Worm (Caenorhabditis elegans) whole organism, L1 larva: ENCODE data around the gene nspc-1.

Experiments
- aha-1 ChIP-seq: fragments of 150-350 bp; optimal IDR thresholded peaks from 2 replicates; lab custom pipeline; 2014; ENCODE audit warnings: missing biosample characterization, missing genetic modification characterization
- aly-2 ChIP-seq: fragments of 150-350 bp; optimal IDR thresholded peaks from 2 replicates; lab custom pipeline; 2014; ENCODE audit warnings: missing biosample characterization, missing genetic modification characterization
- ceh-63 ChIP-seq: fragments of 200-800 bp; sonication (Bioruptor generic); optimal IDR thresholded peaks from 2 replicates; lab custom pipeline; 2018; ENCODE audit warnings: mild to moderate bottlenecking, missing genetic modification characterization, missing compliant biosample characterization
- ceh-8 ChIP-seq: fragments of 200-800 bp; sonication (Bioruptor generic); optimal IDR thresholded peaks from 2 replicates; lab custom pipeline; 2018; ENCODE audit warnings: mild to moderate bottlenecking, missing genetic modification characterization, moderate library complexity, missing compliant biosample characterization
- ceh-90 ChIP-seq: sonication (generic microtip); optimal IDR thresholded peaks from 2 replicates; lab custom pipeline; 2016; ENCODE audit warnings: missing genetic modification characterization, missing compliant biosample characterization
- efl-1 ChIP-seq, 4 experiments: fragments of 150-350 bp; optimal IDR thresholded peaks in 3 of 4; peaks in 1 of 4; 1 replicate in 1 of 4; 2 replicates in 3 of 4; lab custom pipeline; 2014; ENCODE audit warnings: missing biosample characterization in 2 of 4, missing genetic modification characterization in 2 of 4, missing genetic modification reagents in 2 of 4
- efl-3 ChIP-seq: fragments of 200-800 bp; sonication (Bioruptor generic); optimal IDR thresholded peaks from 2 replicates; lab custom pipeline; 2018; ENCODE audit warnings: mild to moderate bottlenecking, missing genetic modification characterization, missing compliant biosample characterization
- elt-2 ChIP-seq: sonication (generic microtip); optimal IDR thresholded peaks from 2 replicates; lab custom pipeline; 2016; ENCODE audit warnings: missing genetic modification characterization, mild to moderate bottlenecking, inconsistent platforms, missing compliant biosample characterization, missing genetic modification reagents
- fkh-10 ChIP-seq: sonication (generic microtip); optimal IDR thresholded peaks from 2 replicates; lab custom pipeline; 2017; ENCODE audit warnings: missing biosample characterization, missing genetic modification reagents, missing genetic modification characterization
- fkh-8 ChIP-seq: sonication (generic microtip); optimal IDR thresholded peaks from 2 replicates; lab custom pipeline; 2016; ENCODE audit warnings: mild to moderate bottlenecking, missing genetic modification characterization, missing compliant biosample characterization
- grh-1 ChIP-seq: fragments of 200-800 bp; sonication (Bioruptor generic); IDR thresholded peaks from 2 replicates; pipeline ENCODE4 v1.3.6; 2022; ENCODE audit warnings: missing genetic modification reagents, missing genetic modification characterization, missing compliant biosample characterization
- hpl-2 ChIP-seq: fragments of 150-350 bp; optimal IDR thresholded peaks from 2 replicates; lab custom pipeline; 2014; ENCODE audit warnings: missing biosample characterization, missing genetic modification reagents, missing genetic modification characterization
- irx-1 ChIP-seq: sonication (generic microtip); optimal IDR thresholded peaks from 2 replicates; lab custom pipeline; 2016; ENCODE audit warnings: missing genetic modification characterization, missing compliant biosample characterization
- lin-13 ChIP-seq: fragments of 150-350 bp; optimal IDR thresholded peaks from 2 replicates; lab custom pipeline; 2014; ENCODE audit warnings: missing biosample characterization, missing genetic modification reagents, missing genetic modification characterization
- lin-14 ChIP-seq: fragments of 200-800 bp; sonication (Bioruptor generic); optimal IDR thresholded peaks from 2 replicates; lab custom pipeline; 2018; ENCODE audit warnings: mild to moderate bottlenecking, missing genetic modification characterization, moderate library complexity, missing compliant biosample characterization
- lin-39 ChIP-seq: fragments of 150-350 bp; optimal IDR thresholded peaks from 2 replicates; lab custom pipeline; 2014; ENCODE audit warnings: missing biosample characterization, missing genetic modification reagents, missing genetic modification characterization
- lir-3 ChIP-seq: sonication (generic microtip); optimal IDR thresholded peaks from 2 replicates; lab custom pipeline; 2016; ENCODE audit warnings: mild to moderate bottlenecking, missing genetic modification characterization, moderate library complexity, missing compliant biosample characterization; ENCODE audit not compliant: poor library complexity
- lsy-2 ChIP-seq, 2 experiments: fragments of 150-350 bp; optimal IDR thresholded peaks; 2 replicates each; lab custom pipeline; 2014; ENCODE audit warnings: missing biosample characterization in 2 of 2, missing genetic modification characterization in 2 of 2
- mef-2 ChIP-seq: fragments of 150-350 bp; optimal IDR thresholded peaks from 2 replicates; lab custom pipeline; 2014; ENCODE audit warnings: missing biosample characterization, missing genetic modification characterization
- mep-1 ChIP-seq: fragments of 150-350 bp; optimal IDR thresholded peaks from 2 replicates; lab custom pipeline; 2014; ENCODE audit warnings: missing biosample characterization, missing genetic modification characterization
- nhr-19 ChIP-seq: fragments of 200-800 bp; sonication (Bioruptor generic); conservative IDR thresholded peaks from 2 replicates; pipeline ENCODE4 v1.3.6; 2022; ENCODE audit warnings: missing genetic modification characterization, missing compliant biosample characterization
- nhr-237 ChIP-seq: fragments of 150-350 bp; optimal IDR thresholded peaks from 2 replicates; lab custom pipeline; 2014; ENCODE audit warnings: missing biosample characterization, missing genetic modification characterization
- nhr-71 ChIP-seq: sonication (generic microtip); optimal IDR thresholded peaks from 2 replicates; lab custom pipeline; 2016; ENCODE audit warnings: mild to moderate bottlenecking, missing genetic modification characterization, moderate library complexity, missing compliant biosample characterization
- nhr-90 ChIP-seq: sonication (generic microtip); optimal IDR thresholded peaks from 2 replicates; lab custom pipeline; 2016; ENCODE audit warnings: mild to moderate bottlenecking, missing genetic modification characterization, missing compliant biosample characterization; ENCODE audit not compliant: poor library complexity
- pag-3 ChIP-seq: sonication (generic microtip); optimal IDR thresholded peaks from 2 replicates; lab custom pipeline; 2017; ENCODE audit warnings: missing genetic modification characterization, mild to moderate bottlenecking, missing compliant biosample characterization, antibody characterized with exemption, borderline replicate concordance; ENCODE audit not compliant: insufficient read depth
- pqm-1 ChIP-seq: sonication (generic microtip); optimal IDR thresholded peaks from 3 replicates; lab custom pipeline; 2017; ENCODE audit warnings: missing biosample characterization, missing genetic modification characterization
- rnt-1 ChIP-seq: sonication (generic microtip); optimal IDR thresholded peaks from 2 replicates; lab custom pipeline; 2016; ENCODE audit warnings: mild to moderate bottlenecking, missing genetic modification characterization, moderate library complexity, missing compliant biosample characterization
- skn-1 ChIP-seq: fragments of 150-350 bp; optimal IDR thresholded peaks from 2 replicates; lab custom pipeline; 2014; ENCODE audit warnings: missing biosample characterization, missing genetic modification characterization
- swsn-7 ChIP-seq: sonication (generic microtip); optimal IDR thresholded peaks from 2 replicates; lab custom pipeline; 2016; ENCODE audit warnings: missing genetic modification characterization, missing compliant biosample characterization
- tbx-2 ChIP-seq: sonication (generic microtip); optimal IDR thresholded peaks from 2 replicates; lab custom pipeline; 2016; ENCODE audit warnings: missing genetic modification characterization, missing compliant biosample characterization
- unc-86 ChIP-seq: sonication (generic microtip); optimal IDR thresholded peaks from 2 replicates; lab custom pipeline; 2016; ENCODE audit warnings: missing genetic modification characterization, missing compliant biosample characterization
- vab-15 ChIP-seq: sonication (generic microtip); optimal IDR thresholded peaks from 2 replicates; lab custom pipeline; 2017; ENCODE audit warnings: missing genotype, mild to moderate bottlenecking, missing genetic modification characterization, missing compliant biosample characterization
- xbp-1 ChIP-seq: sonication (generic microtip); optimal IDR thresholded peaks from 2 replicates; lab custom pipeline; 2016; ENCODE audit warnings: missing genetic modification characterization, missing compliant biosample characterization
- zag-1 ChIP-seq: fragments of 150-350 bp; optimal IDR thresholded peaks from 2 replicates; lab custom pipeline; 2014; ENCODE audit warnings: missing biosample characterization, missing genetic modification characterization
- zip-4 ChIP-seq: fragments of 200-800 bp; sonication (Bioruptor generic); optimal IDR thresholded peaks from 2 replicates; lab custom pipeline; 2018; ENCODE audit warnings: mild to moderate bottlenecking, missing genetic modification characterization, moderate library complexity, missing compliant biosample characterization

Gene nspc-1

DNA sequence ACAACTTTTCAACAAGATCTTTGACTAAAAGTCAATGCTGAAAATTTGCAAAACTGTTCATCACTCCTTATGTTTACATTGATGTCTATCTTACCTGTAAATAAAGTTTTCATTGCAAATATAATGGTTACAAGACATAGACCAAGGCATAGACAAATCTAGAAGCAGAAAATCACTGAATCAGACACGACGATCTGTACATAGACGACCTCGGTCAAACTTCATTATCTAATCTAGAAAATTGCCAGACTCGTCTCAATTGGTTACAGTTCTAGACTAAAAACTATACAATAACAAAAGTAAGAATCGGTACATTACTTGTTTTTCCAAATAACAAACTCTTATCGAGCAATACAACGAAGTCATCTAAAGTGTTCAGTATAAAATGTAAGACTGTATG lies 34.0 kb downstream of the nspc-1 start, which contains the start of gene grd-4:
Gene grd-4 (plus strand): TSS at position 301 of the 400 bp plus-strand sequence.
- TF ChIP-seq fkh-10: no peak
- no peak for TF ChIP-seq fkh-8
- no peak for TF ChIP-seq tbx-2 (tag; lab: Kevin White, UChicago)
- no peak for TF ChIP-seq mef-2 (tag; lab: Kevin White, UChicago)
- no peak for TF ChIP-seq lin-13 (GFP tag; lab: Kevin White, UChicago)
- TF ChIP-seq aha-1 (tag; lab: Kevin White, UChicago): no peak
- no peak for TF ChIP-seq vab-15
- no peak for TF ChIP-seq irx-1 (tag; lab: Kevin White, UChicago)
- no peak for TF ChIP-seq lir-3 (tag; lab: Kevin White, UChicago)
- TF ChIP-seq ceh-90: no peak
- TF ChIP-seq grh-1 (GFP tag; lab: Robert Waterston, UW): no peak
- TF ChIP-seq zip-4 (GFP tag; lab: Kevin White, UChicago): no peak
- TF ChIP-seq ceh-63: no peak
- no peak for TF ChIP-seq skn-1

DNA sequence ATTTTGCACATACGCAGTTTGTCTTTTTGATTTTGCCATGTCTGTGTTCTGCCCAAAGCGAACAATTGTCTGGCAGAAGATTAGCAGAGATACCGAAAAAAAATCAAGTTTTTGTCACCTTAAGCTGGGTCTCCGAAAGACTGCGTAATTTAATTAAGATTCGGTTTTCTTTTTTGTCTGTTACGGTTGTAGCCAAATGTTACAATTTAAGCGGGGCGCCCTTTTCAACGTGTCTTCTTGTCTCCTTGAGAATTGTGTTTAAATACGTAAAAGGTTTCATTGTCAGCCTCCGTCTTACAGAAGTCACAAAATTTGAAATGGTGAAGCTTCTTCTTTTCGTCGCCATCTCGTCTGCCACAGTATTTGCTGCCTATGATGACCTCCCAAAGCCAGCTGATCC lies 35.2 kb downstream of the nspc-1 start, which contains the start of gene grd-14:
Gene grd-14 (plus strand): TSS at position 301 of the 400 bp plus-strand sequence.
- TF ChIP-seq hpl-2 (no peak), efl-1 (optimal IDR thresholded peaks at IDR 0.05; lab: Kevin White, UChicago) (no peak), efl-1 (GFP tag; optimal IDR thresholded peaks at IDR 0.05 in 1 of 2; lab: Kevin White, UChicago) (peak in 1 of 2 experiments; percentile 46)

- no peak for TF ChIP-seq lin-13 (GFP tag; lab: Kevin White, UChicago)
- TF ChIP-seq mep-1 (tag; lab: Kevin White, UChicago): no peak
- no peak for TF ChIP-seq nhr-71
- TF ChIP-seq fkh-8: no peak
- TF ChIP-seq, all 84 proteins: peak for 0
Measured at ce11 chrX:8495005-8495404, 39.9 kb downstream of the nspc-1 start, which contains the start of gene T01B10.5. Gene T01B10.5 (plus strand): TSS chrX:8495305.

- TF ChIP-seq pag-3 (tag; lab: Kevin White, UChicago): no peak
- no peak for TF ChIP-seq nhr-90 (tag; lab: Kevin White, UChicago)
- TF ChIP-seq lsy-2 (tag; optimal IDR thresholded peaks at IDR 0.05; lab: Kevin White, UChicago): no peak
- TF ChIP-seq swsn-7 (tag; lab: Kevin White, UChicago): no peak
- no peak for TF ChIP-seq efl-1 (optimal IDR thresholded peaks at IDR 0.05; lab: Kevin White, UChicago)
- no peak for TF ChIP-seq efl-1 (GFP tag; optimal IDR thresholded peaks at IDR 0.05 in 1 of 2; lab: Kevin White, UChicago)
- TF ChIP-seq lin-39: no peak
- TF ChIP-seq nhr-71: peak; percentile 6
- TF ChIP-seq pqm-1 (tag; lab: Kevin White, UChicago): peak; percentile 5
- TF ChIP-seq elt-2 (tag; lab: Kevin White, UChicago): peak; percentile 82
- TF ChIP-seq nhr-19 (GFP tag; lab: Robert Waterston, UW): no peak
- TF ChIP-seq xbp-1: no peak
- no peak for TF ChIP-seq aly-2
- no peak for TF ChIP-seq lin-14 (GFP tag; lab: Kevin White, UChicago)
- TF ChIP-seq unc-86 (tag; lab: Kevin White, UChicago): no peak
- no peak for TF ChIP-seq nhr-237 (tag; lab: Kevin White, UChicago)
- no peak for TF ChIP-seq efl-3
- TF ChIP-seq ceh-8 (GFP tag; lab: Kevin White, UChicago): no peak
- TF ChIP-seq aha-1 (tag; lab: Kevin White, UChicago): no peak
- no peak for TF ChIP-seq rnt-1 (tag; lab: Kevin White, UChicago)
- TF ChIP-seq zag-1 (tag; lab: Kevin White, UChicago): no peak
- TF ChIP-seq zip-4 (GFP tag; lab: Kevin White, UChicago): no peak
- no peak for TF ChIP-seq tbx-2 (tag; lab: Kevin White, UChicago)
Measured at ce11 chrX:8492750-8493149, 42.2 kb downstream of the nspc-1 start.
